Fruit fly (Drosophila melanogaster): ENCODE results near the gene CG42846.

The CG42846 gene

DNA sequence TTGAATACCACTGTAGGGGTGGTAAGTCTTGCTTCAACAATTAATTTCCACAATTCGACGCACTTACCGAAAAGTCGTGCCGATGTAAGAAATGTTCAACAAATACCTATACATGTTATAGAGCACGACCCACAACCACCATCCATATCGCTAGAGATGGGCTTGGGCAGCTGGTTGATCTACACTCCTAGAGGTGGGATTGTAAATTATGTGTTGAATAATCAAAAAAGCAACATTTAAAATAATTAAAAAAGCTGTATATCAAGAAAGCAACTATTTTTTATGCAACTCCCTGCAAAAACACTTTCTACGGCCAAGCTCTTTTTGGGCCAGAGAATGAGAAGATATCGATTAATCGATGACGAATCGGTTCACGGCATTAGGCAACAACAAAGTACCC is 47.2 kb downstream of the CG42846 start, which contains the start of the genes CG34140, Mkp and Mtch (continued):
- TF ChIP-seq CG8924 (tag; optimal IDR thresholded peaks at IDR 0.05) (peak; percentile 82), yki (optimal IDR thresholded peaks at IDR 0.05) (no peak), Nf-YA (GFP tag; IDR thresholded peaks at IDR 0.05) (no peak), CG2129 (GFP tag; IDR thresholded peaks at IDR 0.05; ENCODE audit: partially characterized antibody) (peak; percentile 97), CG15269 (tag; optimal IDR thresholded peaks at IDR 0.05) (no peak), corto (GFP tag; optimal IDR thresholded peaks at IDR 0.05) (peak; percentile 79), CG10979 (tag; optimal IDR thresholded peaks at IDR 0.05) (peak; percentile 76), CG10209 (GFP tag; optimal IDR thresholded peaks at IDR 0.05) (no peak), wek (GFP tag; optimal IDR thresholded peaks at IDR 0.05) (peak; percentile 48), Hr51 (GFP tag; optimal IDR thresholded peaks at IDR 0.05) (peak in 1 of 2 experiments; percentile 91), C15 (GFP tag; IDR thresholded peaks at IDR 0.05) (peak; percentile 67; the same call in 1 of the 3 replicates), pb (GFP tag; optimal IDR thresholded peaks at IDR 0.05) (peak; percentile 39), CG3726 (GFP tag; IDR thresholded peaks at IDR 0.05) (0 out of 3 replicates have a peak, but pooled peaks have one; percentile 25), sisA (GFP tag; IDR thresholded peaks at IDR 0.05) (peak; percentile 86), vnd (GFP tag; IDR thresholded peaks at IDR 0.05; ENCODE audit: partially characterized antibody) (peak; percentile 94), peb (GFP tag; IDR thresholded peaks at IDR 0.05) (peak; percentile 60; the same call in 1 of the 2 replicates), tin (GFP tag; optimal IDR thresholded peaks at IDR 0.05) (peak; percentile 91), CG15601 (tag; optimal IDR thresholded peaks at IDR 0.05) (peak; percentile 79), Oaz (GFP tag; IDR thresholded peaks at IDR 0.05) (0 out of 2 replicates have a peak, but pooled peaks have one; percentile 39), dimm (GFP tag; IDR thresholded peaks at IDR 0.05) (no peak), Blimp-1 (GFP tag; optimal IDR thresholded peaks at IDR 0.05) (no peak), CG15479 (GFP tag; optimal IDR thresholded peaks at IDR 0.05) (no peak), br (optimal IDR thresholded peaks at IDR 0.05) (no peak), CG4820 (GFP tag; optimal IDR thresholded peaks at IDR 0.05) (peak; percentile 82), bowl (GFP tag; IDR thresholded peaks at IDR 0.05) (peak; percentile 47; the same call in 1 of the 2 replicates), CG31388 (GFP tag; optimal IDR thresholded peaks at IDR 0.05) (peak; percentile 54), fd96Cb (tag; optimal IDR thresholded peaks at IDR 0.05) (peak; percentile 69), CG32767 (GFP tag; IDR thresholded peaks at IDR 0.05) (peak; percentile 89), CG15073 (GFP tag; optimal IDR thresholded peaks at IDR 0.05) (peak; percentile 8), bcd (GFP tag; optimal IDR thresholded peaks at IDR 0.05) (no peak), prd (optimal IDR thresholded peaks at IDR 0.05) (no peak), prd (GFP tag; IDR thresholded peaks at IDR 0.05) (peak; percentile 92), NFAT (GFP tag; IDR thresholded peaks at IDR 0.05) (peak; percentile 76; the same call in 1 of the 2 replicates), CG33557 (GFP tag; optimal IDR thresholded peaks at IDR 0.05) (peak; percentile 74), mam (GFP tag; optimal IDR thresholded peaks at IDR 0.05) (peak; percentile 93), Abd-B (GFP tag; optimal IDR thresholded peaks at IDR 0.05) (peak; percentile 84), BEAF-32 (GFP tag; optimal IDR thresholded peaks at IDR 0.05) (peak; percentile 97), CG14860 (GFP tag; IDR thresholded peaks at IDR 0.05; ENCODE audit: partially characterized antibody) (peak; percentile 89), croc (GFP tag; conservative IDR thresholded peaks at IDR 0.05) (peak; percentile 59), CG1603 (tag; optimal IDR thresholded peaks at IDR 0.05) (no peak), CG13624 (GFP tag; optimal IDR thresholded peaks at IDR 0.05) (no peak), Fer2 (tag; optimal IDR thresholded peaks at IDR 0.05) (peak; percentile 64), Elba2 (GFP tag; optimal IDR thresholded peaks at IDR 0.05) (peak; percentile 49), hkb (optimal IDR thresholded peaks at IDR 0.05) (peak; percentile 88), hkb (GFP tag; IDR thresholded peaks at IDR 0.05) (peak; percentile 85), CG10431 (GFP tag; optimal IDR thresholded peaks at IDR 0.05) (peak; percentile 85), CG11247 (GFP tag; IDR thresholded peaks at IDR 0.05) (peak; percentile 76), grn (GFP tag; optimal IDR thresholded peaks at IDR 0.05) (no peak), dan (GFP tag; IDR thresholded peaks at IDR 0.05) (peak; percentile 46; the same call in 1 of the 2 replicates), lab (GFP tag; optimal IDR thresholded peaks at IDR 0.05) (no peak), da (GFP tag; optimal IDR thresholded peaks at IDR 0.05) (peak; percentile 44), Hr39 (optimal IDR thresholded peaks at IDR 0.05) (no peak)

All from whole organism, embryonic.